Worm (Caenorhabditis elegans): ENCODE results near the gene T13F2.4.

DNA sequence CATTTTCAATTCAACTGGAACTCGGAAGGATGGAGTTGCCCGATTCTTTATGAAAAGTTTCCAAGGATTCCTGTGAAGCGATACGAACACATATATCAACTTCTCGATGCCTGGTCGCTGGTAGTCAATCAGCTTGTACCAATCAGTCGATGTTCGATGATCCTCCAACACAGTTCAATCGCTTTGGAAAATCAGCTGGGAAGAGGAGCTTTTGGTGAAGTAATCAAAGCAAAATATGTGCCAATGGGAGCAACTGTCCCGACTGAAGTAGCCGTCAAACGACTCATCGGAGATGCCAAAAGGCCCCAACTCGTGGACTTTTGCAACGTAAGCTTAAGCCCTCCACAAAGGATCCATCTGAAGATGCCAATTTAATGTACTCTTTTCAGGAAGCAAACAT, 43.7 kb downstream of the T13F2.4 start:
- no peak for TF ChIP-seq unc-55 (GFP tag; optimal IDR thresholded peaks at IDR 0.05)
- TF ChIP-seq unc-86 (tag; optimal IDR thresholded peaks at IDR 0.05): no peak
